Worm (Caenorhabditis elegans) whole organism, young adult: ENCODE measurements around the gene col-20.
"Not testable (repeated sequence)": the region's sequence is repeated elsewhere in the genome, so short reads cannot be mapped to it uniquely, and the experiment has no call there.

ENCODE experiments used
- B0336.3 ChIP-seq: fragments of 200-800 bp; sonication (Bioruptor generic); IDR thresholded peaks from 2 replicates; pipeline ENCODE4 v1.3.6; 2022; ENCODE audit warnings: missing genetic modification characterization, missing compliant biosample characterization
- F39B2.1 ChIP-seq: fragments of 200-800 bp; sonication (Bioruptor generic); IDR thresholded peaks from 2 replicates; pipeline ENCODE4 v1.3.6; 2022; ENCODE audit warnings: missing genetic modification reagents, missing genetic modification characterization, missing compliant biosample characterization
- ama-1 ChIP-seq, 3 experiments: fragments of 150-350 bp in 1 of 3; sonication (generic microtip) in 2 of 3; optimal IDR thresholded peaks; 2 replicates each; lab custom pipeline; 2014 to 2018; ENCODE audit warnings: missing biosample characterization in 2 of 3, missing genetic modification characterization in 2 of 3, missing genetic modification reagents in 2 of 3
- aptf-2 ChIP-seq: fragments of 200-800 bp; sonication (Bioruptor generic); conservative IDR thresholded peaks from 2 replicates; pipeline ENCODE4 v1.3.6; 2022; ENCODE audit warnings: missing genetic modification reagents, missing genetic modification characterization, missing compliant biosample characterization
- bed-2 ChIP-seq: fragments of 200-800 bp; sonication (Bioruptor generic); IDR thresholded peaks from 2 replicates; pipeline ENCODE4 v1.3.6; 2022; ENCODE audit warnings: missing genetic modification reagents, missing genetic modification characterization, missing compliant biosample characterization
- cebp-1 ChIP-seq, 2 experiments: fragments of 200-800 bp in 1 of 2; sonication (Bioruptor generic) in 1 of 2; sonication (generic microtip) in 1 of 2; IDR thresholded peaks in 1 of 2; optimal IDR thresholded peaks in 1 of 2; 2 replicates each; pipeline versions ENCODE4 v1.3.6 to Lab custom; 2017 to 2022; ENCODE audit warnings: missing compliant biosample characterization in 2 of 2, missing genetic modification characterization in 2 of 2, mild to moderate bottlenecking in 1 of 2, missing genetic modification reagents in 1 of 2, moderate library complexity in 1 of 2
- efl-1 ChIP-seq: fragments of 150-350 bp; optimal IDR thresholded peaks from 2 replicates; lab custom pipeline; 2014; ENCODE audit warnings: missing biosample characterization, missing genetic modification reagents, missing genetic modification characterization
- ets-4 ChIP-seq: fragments of 200-800 bp; sonication (Bioruptor generic); optimal IDR thresholded peaks from 2 replicates; lab custom pipeline; 2018; ENCODE audit warnings: mild to moderate bottlenecking, missing genetic modification characterization, missing compliant biosample characterization
- madf-8 ChIP-seq: fragments of 200-800 bp; sonication (Bioruptor generic); conservative IDR thresholded peaks from 2 replicates; pipeline ENCODE4 v1.3.6; 2022; ENCODE audit warnings: missing genetic modification reagents, missing genetic modification characterization, missing compliant biosample characterization
- nhr-27 ChIP-seq: fragments of 200-800 bp; sonication (Bioruptor generic); optimal IDR thresholded peaks from 2 replicates; lab custom pipeline; 2018; ENCODE audit warnings: mild to moderate bottlenecking, missing genetic modification characterization, moderate library complexity, missing compliant biosample characterization
- snpc-1.3 ChIP-seq: sonication (generic microtip); optimal IDR thresholded peaks from 2 replicates; lab custom pipeline; 2017; ENCODE audit warnings: missing genetic modification characterization, mild to moderate bottlenecking, missing compliant biosample characterization, antibody characterized with exemption, moderate library complexity, missing genotype, missing genetic modification reagents; ENCODE audit not compliant: insufficient read depth
- snpc-4 ChIP-seq, 5 experiments: fragments of 150-350 bp in 1 of 5; sonication (generic microtip) in 4 of 5; optimal IDR thresholded peaks; 2 replicates each; lab custom pipeline; 2014 to 2018; ENCODE audit warnings: missing genetic modification characterization in 5 of 5, missing biosample characterization in 3 of 5, antibody characterized with exemption in 2 of 5, mild to moderate bottlenecking in 2 of 5, missing compliant biosample characterization in 2 of 5, missing genotype in 2 of 5, moderate library complexity in 2 of 5, missing genetic modification reagents in 1 of 5
- unc-130 ChIP-seq: sonication (generic microtip); optimal IDR thresholded peaks from 2 replicates; lab custom pipeline; 2016; ENCODE audit warnings: missing genetic modification reagents, missing genetic modification characterization, missing compliant biosample characterization
- zim-3 ChIP-seq: sonication (generic microtip); optimal IDR thresholded peaks from 2 replicates; lab custom pipeline; 2017; ENCODE audit warnings: mild to moderate bottlenecking, missing genetic modification characterization, moderate library complexity, missing compliant biosample characterization

DNA sequence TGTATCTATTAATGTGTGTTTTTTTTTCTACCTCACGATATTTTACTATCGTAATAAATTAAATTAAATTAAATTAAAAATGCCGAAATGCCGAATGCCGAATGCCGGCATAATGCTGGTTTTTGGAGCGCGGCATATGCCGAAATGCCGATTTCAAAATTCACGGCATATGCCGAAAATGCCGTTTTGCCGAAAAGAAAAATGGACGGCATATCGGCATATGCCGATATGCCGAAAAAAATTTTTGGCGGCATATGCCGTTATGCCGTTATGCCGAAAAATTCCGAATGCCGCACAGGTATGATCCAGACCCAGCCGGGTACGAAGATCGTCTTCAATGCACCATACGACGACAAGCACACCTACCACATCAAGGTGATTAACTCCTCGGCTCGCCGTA lies 27.9 kb upstream of the col-20 start, which contains the start of gene msp-32:
- TF ChIP-seq bed-2 (GFP tag; lab: Robert Waterston, UW); efl-1; snpc-4 (GFP tag; optimal IDR thresholded peaks at IDR 0.05; lab: Kevin White, UChicago); snpc-4 (tag; optimal IDR thresholded peaks at IDR 0.05; lab: Kevin White, UChicago); ets-4 (GFP tag; lab: Kevin White, UChicago); F39B2.1 (GFP tag; lab: Robert Waterston, UW); nhr-27 (tag; lab: Kevin White, UChicago); B0336.3 (GFP tag; lab: Robert Waterston, UW); zim-3 (tag; lab: Kevin White, UChicago); ama-1 (optimal IDR thresholded peaks at IDR 0.05; lab: Kevin White, UChicago); ama-1 (GFP tag; optimal IDR thresholded peaks at IDR 0.05; lab: Kevin White, UChicago); unc-130; aptf-2; snpc-1.3 (tag; lab: Kevin White, UChicago); cebp-1 (GFP tag; IDR thresholded peaks at IDR 0.05; lab: Robert Waterston, UW); cebp-1 (tag; optimal IDR thresholded peaks at IDR 0.05; lab: Kevin White, UChicago); madf-8 (GFP tag; lab: Robert Waterston, UW): not testable (repeated sequence)
